Fruit fly (Drosophila melanogaster): Measurements from ENCODE around the gene CG7016.

- TF ChIP-seq CG8478 (optimal IDR thresholded peaks at IDR 0.05) (no peak), CTCF (optimal IDR thresholded peaks at IDR 0.05) (no peak)
Observed at dm6 chr3R:24900816-24901215, 38.1 kb downstream of the CG7016 start, which contains the start of gene CG10845.

Data from S2 (cell line).